Fruit fly (Drosophila melanogaster) whole organism, embryonic: ENCODE data around the gene Ing5.
A peak's percentile ranks its signal among the peaks of the same experiment; 100 is the strongest.

Experiments used
- B-H1 ChIP-seq: fragments of 200-800 bp; sonication (Bioruptor generic); IDR thresholded peaks from 3 replicates; pipeline ENCODE4 v1.3.6; 2022; ENCODE audit warnings: missing biosample characterization, missing genetic modification characterization
- BEAF-32 ChIP-seq: fragments of 200-800 bp; sonication (Bioruptor generic); optimal IDR thresholded peaks from 3 replicates; lab custom pipeline; 2017; ENCODE audit warnings: missing biosample characterization, missing genetic modification characterization, mild to moderate bottlenecking, moderate library complexity, missing genetic modification reagents
- Bgb ChIP-seq: fragments of 200-800 bp; sonication (Bioruptor generic); IDR thresholded peaks from 2 replicates; pipeline ENCODE4 v1.3.6; 2022; ENCODE audit warnings: missing biosample characterization, missing genetic modification characterization; ENCODE audit not compliant: partially characterized antibody
- CG12659 ChIP-seq: fragments of 200-800 bp; sonication (Bioruptor generic); optimal IDR thresholded peaks from 3 replicates; lab custom pipeline; 2017; ENCODE audit warnings: mild to moderate bottlenecking, missing biosample characterization, missing genetic modification reagents, missing genetic modification characterization
- CG14710 ChIP-seq: fragments of 200-800 bp; sonication (Bioruptor generic); optimal IDR thresholded peaks from 3 replicates; lab custom pipeline; 2019; ENCODE audit warnings: missing biosample characterization, mild to moderate bottlenecking, missing genetic modification characterization, moderate library complexity
- CG17829 ChIP-seq: fragments of 200-800 bp; optimal IDR thresholded peaks from 2 replicates; lab custom pipeline; 2019; ENCODE audit warnings: missing biosample characterization, mild to moderate bottlenecking, missing genetic modification characterization, moderate library complexity
- CG18011 ChIP-seq: fragments of 200-800 bp; sonication (Bioruptor generic); optimal IDR thresholded peaks from 2 replicates; lab custom pipeline; 2017; ENCODE audit warnings: missing biosample characterization, missing genetic modification characterization, mild to moderate bottlenecking, moderate library complexity, missing genotype
- CG2116 ChIP-seq: fragments of 200-800 bp; sonication (Bioruptor generic); optimal IDR thresholded peaks from 3 replicates; lab custom pipeline; 2018; ENCODE audit warnings: missing biosample characterization, mild to moderate bottlenecking, missing genetic modification characterization
- CG2712 ChIP-seq: fragments of 200-800 bp; optimal IDR thresholded peaks from 3 replicates; lab custom pipeline; 2019; ENCODE audit warnings: missing biosample characterization, mild to moderate bottlenecking, missing genetic modification characterization, moderate library complexity
- CG30403 ChIP-seq: fragments of 200-800 bp; sonication (Bioruptor generic); optimal IDR thresholded peaks from 3 replicates; lab custom pipeline; 2016; ENCODE audit warnings: missing biosample characterization, missing genetic modification characterization
- CG32767 ChIP-seq: fragments of 200-800 bp; sonication (Bioruptor generic); IDR thresholded peaks from 2 replicates; pipeline ENCODE4 v1.3.6; 2022; ENCODE audit warnings: missing biosample characterization, missing genetic modification characterization
- CG4404 ChIP-seq: fragments of 200-800 bp; sonication (Bioruptor generic); IDR thresholded peaks from 2 replicates; pipeline ENCODE4 v1.3.6; 2022; ENCODE audit warnings: missing biosample characterization, missing genetic modification characterization
- CG6765 ChIP-seq: fragments of 200-800 bp; sonication (Bioruptor generic); optimal IDR thresholded peaks from 3 replicates; lab custom pipeline; 2017; ENCODE audit warnings: missing biosample characterization, mild to moderate bottlenecking, missing genetic modification characterization
- CG7987 ChIP-seq: fragments of 200-800 bp; sonication (Bioruptor generic); optimal IDR thresholded peaks from 2 replicates; lab custom pipeline; 2018; ENCODE audit warnings: missing biosample characterization, mild to moderate bottlenecking, missing genetic modification characterization, moderate library complexity
- CG8290 ChIP-seq, 3 experiments: fragments of 200-800 bp; sonication (Bioruptor generic); optimal IDR thresholded peaks; 2 replicates each; lab custom pipeline; 2016 to 2019; ENCODE audit warnings: missing biosample characterization in 3 of 3, missing genetic modification characterization in 3 of 3, mild to moderate bottlenecking in 2 of 3, moderate library complexity in 1 of 3
- CG8924 ChIP-seq: fragments of 200-800 bp; optimal IDR thresholded peaks from 3 replicates; lab custom pipeline; 2019; ENCODE audit warnings: missing biosample characterization, mild to moderate bottlenecking, missing genetic modification characterization, moderate library complexity
- CG9609 ChIP-seq: fragments of 200-800 bp; sonication (Bioruptor generic); optimal IDR thresholded peaks from 3 replicates; lab custom pipeline; 2016; ENCODE audit warnings: missing biosample characterization, missing genetic modification characterization
- CG9817 ChIP-seq: fragments of 200-800 bp; sonication (Bioruptor generic); optimal IDR thresholded peaks from 2 replicates; lab custom pipeline; 2018; ENCODE audit warnings: missing biosample characterization, mild to moderate bottlenecking, missing genetic modification characterization, moderate library complexity
- CG9932 ChIP-seq: fragments of 200-800 bp; sonication (Bioruptor generic); IDR thresholded peaks from 2 replicates; pipeline ENCODE4 v1.3.6; 2022; ENCODE audit warnings: missing biosample characterization, missing genetic modification characterization
- CkIIα-i1 ChIP-seq: fragments of 200-800 bp; sonication (Bioruptor generic); IDR thresholded peaks from 2 replicates; pipeline ENCODE4 v1.3.6; 2022; ENCODE audit warnings: missing biosample characterization, missing genetic modification characterization
- CoRest ChIP-seq: fragments of 200-800 bp; sonication (Bioruptor generic); optimal IDR thresholded peaks from 3 replicates; lab custom pipeline; 2018; ENCODE audit warnings: missing biosample characterization, mild to moderate bottlenecking, missing genetic modification characterization, moderate library complexity
- Doc3 ChIP-seq: fragments of 200-800 bp; sonication (Bioruptor generic); IDR thresholded peaks from 3 replicates; pipeline ENCODE4 v1.3.6; 2022; ENCODE audit warnings: missing biosample characterization, missing genetic modification characterization; ENCODE audit not compliant: partially characterized antibody
- Dp ChIP-seq: fragments of 200-800 bp; sonication (Bioruptor generic); optimal IDR thresholded peaks from 2 replicates; lab custom pipeline; 2018; ENCODE audit warnings: missing biosample characterization, mild to moderate bottlenecking, missing genetic modification characterization, moderate library complexity
- Dref ChIP-seq: fragments of 200-800 bp; sonication (Bioruptor generic); IDR thresholded peaks from 2 replicates; pipeline ENCODE4 v1.3.6; 2022; ENCODE audit warnings: missing biosample characterization, missing genetic modification characterization
- E2f1 ChIP-seq: fragments of 200-800 bp; sonication (Bioruptor generic); IDR thresholded peaks from 2 replicates; pipeline ENCODE4 v1.3.6; 2022; ENCODE audit warnings: missing biosample characterization, missing genetic modification characterization
- Ets65A ChIP-seq: fragments of 200-800 bp; sonication (Bioruptor generic); peaks from one replicate; lab custom pipeline; 2016; ENCODE audit warnings: missing biosample characterization, missing genetic modification characterization
- Gug ChIP-seq: fragments of 200-800 bp; sonication (Bioruptor generic); IDR thresholded peaks from 4 replicates; pipeline ENCODE4 v1.3.6; 2022; ENCODE audit warnings: missing biosample characterization, missing genetic modification characterization
- Hr3 ChIP-seq: fragments of 200-800 bp; sonication (Bioruptor generic); optimal IDR thresholded peaks from 3 replicates; lab custom pipeline; 2016; ENCODE audit warnings: missing biosample characterization, missing genetic modification characterization
- MBD-R2 ChIP-seq: fragments of 200-800 bp; sonication (Bioruptor generic); IDR thresholded peaks from 2 replicates; pipeline ENCODE4 v1.3.6; 2022; ENCODE audit warnings: missing biosample characterization, missing genetic modification characterization
- Med ChIP-seq: fragments of 200-800 bp; sonication (Bioruptor generic); peaks from one replicate; lab custom pipeline; 2016; ENCODE audit warnings: missing biosample characterization, missing genetic modification characterization, mild to moderate bottlenecking, inconsistent platforms, moderate library complexity
- Meics ChIP-seq: fragments of 200-800 bp; sonication (Bioruptor generic); optimal IDR thresholded peaks from 2 replicates; lab custom pipeline; 2017; ENCODE audit warnings: missing biosample characterization, mild to moderate bottlenecking, missing genetic modification characterization
- Mrtf ChIP-seq: fragments of 200-800 bp; sonication (Bioruptor generic); IDR thresholded peaks from 3 replicates; pipeline ENCODE4 v1.3.6; 2022; ENCODE audit warnings: missing biosample characterization, missing genetic modification characterization
- PHDP ChIP-seq: fragments of 200-800 bp; sonication (Bioruptor generic); optimal IDR thresholded peaks from 3 replicates; lab custom pipeline; 2018; ENCODE audit warnings: missing biosample characterization, mild to moderate bottlenecking, missing genetic modification characterization, moderate library complexity
- Rfx ChIP-seq: fragments of 200-800 bp; sonication (Bioruptor generic); IDR thresholded peaks from 2 replicates; pipeline ENCODE4 v1.3.6; 2022; ENCODE audit warnings: missing biosample characterization, missing genetic modification characterization
- Scr ChIP-seq: fragments of 200-800 bp; sonication (Bioruptor generic); IDR thresholded peaks from 2 replicates; pipeline ENCODE4 v1.3.6; 2022; ENCODE audit warnings: missing biosample characterization, missing genetic modification characterization; ENCODE audit not compliant: partially characterized antibody
- Sox102F ChIP-seq: fragments of 200-800 bp; sonication (Bioruptor generic); optimal IDR thresholded peaks from 2 replicates; lab custom pipeline; 2018; ENCODE audit warnings: missing biosample characterization, mild to moderate bottlenecking, missing genetic modification characterization, moderate library complexity
- Sry-δ ChIP-seq: fragments of 200-800 bp; sonication (Bioruptor generic); optimal IDR thresholded peaks from 2 replicates; lab custom pipeline; 2016; ENCODE audit warnings: missing biosample characterization, missing genetic modification characterization
- YL-1 ChIP-seq: fragments of 200-800 bp; sonication (Bioruptor generic); optimal IDR thresholded peaks from 3 replicates; lab custom pipeline; 2017; ENCODE audit warnings: missing biosample characterization, mild to moderate bottlenecking, missing genetic modification characterization
- bigmax ChIP-seq: fragments of 200-800 bp; sonication (Bioruptor generic); optimal IDR thresholded peaks from 2 replicates; lab custom pipeline; 2018; ENCODE audit warnings: missing biosample characterization, mild to moderate bottlenecking, missing genetic modification characterization
- cad ChIP-seq: fragments of >200 bp; optimal IDR thresholded peaks from 2 replicates; lab custom pipeline; 2017; ENCODE audit warnings: missing biosample characterization, missing genetic modification characterization
- grau ChIP-seq: fragments of 200-800 bp; optimal IDR thresholded peaks from 3 replicates; lab custom pipeline; 2019; ENCODE audit warnings: missing biosample characterization, mild to moderate bottlenecking, missing genetic modification characterization, moderate library complexity
- hbn ChIP-seq: fragments of 200-800 bp; sonication (Bioruptor generic); IDR thresholded peaks from 2 replicates; pipeline ENCODE4 v1.3.6; 2022; ENCODE audit warnings: missing biosample characterization, missing genetic modification characterization; ENCODE audit not compliant: partially characterized antibody
- mam ChIP-seq: fragments of 200-800 bp; sonication (Bioruptor generic); optimal IDR thresholded peaks from 3 replicates; lab custom pipeline; 2016; ENCODE audit warnings: missing biosample characterization, missing genetic modification characterization
- oc ChIP-seq: fragments of 200-800 bp; sonication (Bioruptor generic); optimal IDR thresholded peaks from 2 replicates; lab custom pipeline; 2018; ENCODE audit warnings: missing biosample characterization, mild to moderate bottlenecking, missing genetic modification characterization, moderate library complexity
- phol ChIP-seq: fragments of 200-800 bp; sonication (Bioruptor generic); optimal IDR thresholded peaks from 3 replicates; lab custom pipeline; 2018; ENCODE audit warnings: missing biosample characterization, mild to moderate bottlenecking, missing genetic modification characterization, moderate library complexity
- pum ChIP-seq: fragments of 200-800 bp; sonication (Bioruptor generic); optimal IDR thresholded peaks from 2 replicates; lab custom pipeline; 2016; ENCODE audit warnings: missing biosample characterization, missing genetic modification characterization
- slbo ChIP-seq: fragments of 200-800 bp; sonication (Bioruptor generic); IDR thresholded peaks from 2 replicates; pipeline ENCODE4 v1.3.6; 2022; ENCODE audit warnings: missing biosample characterization, missing genetic modification characterization
- trem ChIP-seq: fragments of 200-800 bp; optimal IDR thresholded peaks from 3 replicates; lab custom pipeline; 2019; ENCODE audit warnings: missing biosample characterization, mild to moderate bottlenecking, missing genetic modification characterization, moderate library complexity
- trh ChIP-seq: fragments of 200-800 bp; sonication (Bioruptor generic); optimal IDR thresholded peaks from 2 replicates; lab custom pipeline; 2016; ENCODE audit warnings: missing biosample characterization, missing genetic modification characterization

The Ing5 gene

DNA sequence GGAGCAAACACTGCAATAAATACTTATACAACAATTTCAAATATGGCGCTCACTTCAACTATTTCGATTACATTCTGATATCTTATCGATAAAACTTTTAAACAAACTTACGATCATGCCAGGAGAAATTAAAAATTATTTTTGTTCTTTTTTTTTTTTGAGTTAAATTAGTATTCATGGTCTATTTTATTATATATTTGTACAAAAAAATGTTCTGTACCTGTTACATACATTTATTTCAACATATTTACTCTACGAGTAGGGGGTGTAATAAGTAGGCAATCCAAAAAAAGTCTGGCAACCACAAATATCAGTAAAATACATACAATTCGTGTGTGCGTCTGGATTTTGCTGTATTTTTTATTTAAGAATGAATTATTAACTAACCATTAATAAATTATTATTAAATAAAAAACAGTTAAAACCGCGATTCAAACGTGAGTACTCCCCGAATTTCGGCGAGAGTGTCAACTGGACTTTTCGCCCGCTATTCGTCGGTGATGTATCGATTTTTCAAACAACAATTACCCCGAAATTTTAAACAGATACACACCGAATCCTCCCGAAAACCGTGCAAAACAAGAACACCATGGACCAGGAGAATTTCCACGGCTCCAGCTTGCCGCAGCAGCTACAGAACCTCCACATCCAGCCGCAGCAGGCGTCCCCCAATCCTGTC, 4.6 kb downstream of the Ing5 start, which contains the start of gene loqs (continued):
- TF ChIP-seq phol (tag; lab: Kevin White, UChicago) (peak; percentile 48), oc (no peak), slbo (GFP tag; lab: Robert Waterston, UW) (peak; percentile 46; the same call in 1 of the 2 replicates), CG4404 (GFP tag; lab: Robert Waterston, UW) (no peak), grau (peak; percentile 29), Med (peak; percentile 25), CG7987 (no peak), Meics (GFP tag; lab: Kevin White, UChicago) (no peak), BEAF-32 (GFP tag; lab: Kevin White, UChicago) (peak; percentile 45), trem (tag; lab: Kevin White, UChicago) (peak; percentile 54), CG2712 (tag; lab: Kevin White, UChicago) (peak; percentile 34), mam (GFP tag; lab: Kevin White, UChicago) (no peak), CG9609 (GFP tag; lab: Kevin White, UChicago) (no peak), Bgb (GFP tag; lab: Robert Waterston, UW) (0 out of 2 replicates have a peak, but pooled peaks have one; percentile 6), CG2116 (peak; percentile 83), pum (GFP tag; lab: Kevin White, UChicago) (no peak), bigmax (GFP tag; lab: Kevin White, UChicago) (no peak), cad (GFP tag; lab: Kevin White, UChicago) (no peak), hbn (GFP tag; lab: Robert Waterston, UW) (no peak), Rfx (GFP tag; lab: Robert Waterston, UW) (peak; percentile 14; the same call in 1 of the 2 replicates), CG14710 (peak; percentile 62), CoRest (peak; percentile 3), CG17829 (tag; lab: Kevin White, UChicago) (peak; percentile 18), CG8290 (GFP tag; optimal IDR thresholded peaks at IDR 0.05; lab: Kevin White, UChicago) (peak; percentile 52), CG8290 (tag; optimal IDR thresholded peaks at IDR 0.05; lab: Kevin White, UChicago) (no peak), Gug (no peak), CG9932 (GFP tag; lab: Robert Waterston, UW) (peak; percentile 55), Dref (GFP tag; lab: Robert Waterston, UW) (peak; percentile 55), Doc3 (GFP tag; lab: Robert Waterston, UW) (peak; percentile 39; the same call in 1 of the 3 replicates), B-H1 (no peak), CG12659 (GFP tag; lab: Kevin White, UChicago) (peak; percentile 49), Mrtf (GFP tag; lab: Robert Waterston, UW) (no peak), PHDP (tag; lab: Kevin White, UChicago) (peak; percentile 38), Sry-δ (GFP tag; lab: Kevin White, UChicago) (peak; percentile 4), CG8924 (tag; lab: Kevin White, UChicago) (peak; percentile 31), Hr3 (GFP tag; lab: Kevin White, UChicago) (peak; percentile 6), CkIIα-i1 (GFP tag; lab: Robert Waterston, UW) (no peak), CG32767 (GFP tag; lab: Robert Waterston, UW) (peak; percentile 63; the same call in 1 of the 2 replicates), E2f1 (GFP tag; lab: Robert Waterston, UW) (no peak), Dp (peak; percentile 77), Sox102F (GFP tag; lab: Kevin White, UChicago) (no peak), MBD-R2 (GFP tag; lab: Robert Waterston, UW) (peak; percentile 68), CG9817 (tag; lab: Kevin White, UChicago) (no peak), Scr (GFP tag; lab: Robert Waterston, UW) (peak; percentile 51), CG6765 (GFP tag; lab: Kevin White, UChicago) (no peak), trh (no peak), CG18011 (GFP tag; lab: Kevin White, UChicago) (no peak), CG30403 (peak; percentile 18), YL-1 (peak; percentile 34), Ets65A (no peak)
